Fruit fly (Drosophila melanogaster) whole organism, embryonic: Measurements from ENCODE around the gene Dic4.

Experiments used
- Adf1 ChIP-seq: fragments of 200-800 bp; sonication (Bioruptor generic); IDR thresholded peaks from 2 replicates; pipeline ENCODE4 v1.3.6; 2022; ENCODE audit warnings: missing biosample characterization, missing genetic modification characterization
- CG10147 ChIP-seq: fragments of 200-800 bp; sonication (Bioruptor generic); optimal IDR thresholded peaks from 2 replicates; lab custom pipeline; 2019; ENCODE audit warnings: missing biosample characterization, mild to moderate bottlenecking, missing genetic modification characterization, moderate library complexity
- CG10209 ChIP-seq: fragments of 200-800 bp; sonication (Bioruptor generic); optimal IDR thresholded peaks from 3 replicates; lab custom pipeline; 2017; ENCODE audit warnings: missing biosample characterization, mild to moderate bottlenecking, missing genetic modification characterization, missing genetic modification reagents
- CG10321 ChIP-seq: fragments of 200-800 bp; sonication (Bioruptor generic); IDR thresholded peaks from 2 replicates; pipeline ENCODE4 v1.3.6; 2022; ENCODE audit warnings: missing biosample characterization, missing genetic modification characterization
- CG11456 ChIP-seq: fragments of 200-800 bp; sonication (Bioruptor generic); IDR thresholded peaks from 3 replicates; pipeline ENCODE4 v1.3.6; 2022; ENCODE audit warnings: missing biosample characterization, missing genetic modification characterization
- CG13424 ChIP-seq: fragments of 200-800 bp; sonication (Bioruptor generic); optimal IDR thresholded peaks from 2 replicates; lab custom pipeline; 2019; ENCODE audit warnings: missing biosample characterization, mild to moderate bottlenecking, missing genetic modification characterization, moderate library complexity
- CG13624 ChIP-seq: fragments of 200-800 bp; sonication (Bioruptor generic); optimal IDR thresholded peaks from 2 replicates; lab custom pipeline; 2016; ENCODE audit warnings: missing biosample characterization, missing genetic modification characterization
- CG14441 ChIP-seq: fragments of 200-800 bp; sonication (Bioruptor generic); IDR thresholded peaks from 2 replicates; pipeline ENCODE4 v1.3.6; 2022; ENCODE audit warnings: missing biosample characterization, missing genetic modification characterization
- CG1603 ChIP-seq: fragments of 200-800 bp; sonication (Bioruptor generic); optimal IDR thresholded peaks from 2 replicates; lab custom pipeline; 2019; ENCODE audit warnings: missing biosample characterization, mild to moderate bottlenecking, missing genetic modification characterization, moderate library complexity
- CG17361 ChIP-seq: fragments of 200-800 bp; sonication (Bioruptor generic); IDR thresholded peaks from 3 replicates; pipeline ENCODE4 v1.3.6; 2022; ENCODE audit warnings: missing biosample characterization, missing genetic modification characterization
- CG18262 ChIP-seq: fragments of 200-800 bp; optimal IDR thresholded peaks from 3 replicates; lab custom pipeline; 2019; ENCODE audit warnings: missing biosample characterization, mild to moderate bottlenecking, missing genetic modification characterization, moderate library complexity
- CG2116 ChIP-seq: fragments of 200-800 bp; sonication (Bioruptor generic); optimal IDR thresholded peaks from 3 replicates; lab custom pipeline; 2018; ENCODE audit warnings: missing biosample characterization, mild to moderate bottlenecking, missing genetic modification characterization
- CG2712 ChIP-seq: fragments of 200-800 bp; optimal IDR thresholded peaks from 3 replicates; lab custom pipeline; 2019; ENCODE audit warnings: missing biosample characterization, mild to moderate bottlenecking, missing genetic modification characterization, moderate library complexity
- CG30431 ChIP-seq: fragments of 200-800 bp; sonication (Bioruptor generic); optimal IDR thresholded peaks from 2 replicates; lab custom pipeline; 2017; ENCODE audit warnings: missing biosample characterization, missing genetic modification characterization
- CG42726 ChIP-seq: fragments of 200-800 bp; sonication (Bioruptor generic); IDR thresholded peaks from 2 replicates; pipeline ENCODE4 v1.3.6; 2022; ENCODE audit warnings: missing biosample characterization, missing genetic modification characterization; ENCODE audit not compliant: partially characterized antibody
- CG4617 ChIP-seq: fragments of 200-800 bp; sonication (Bioruptor generic); optimal IDR thresholded peaks from 3 replicates; lab custom pipeline; 2016; ENCODE audit warnings: missing biosample characterization, missing genetic modification characterization, borderline replicate concordance
- CG6683 ChIP-seq: fragments of 200-800 bp; sonication (Bioruptor generic); optimal IDR thresholded peaks from 2 replicates; lab custom pipeline; 2017; ENCODE audit warnings: missing biosample characterization, mild to moderate bottlenecking, missing genetic modification characterization, missing genetic modification reagents
- CG8290 ChIP-seq, 3 experiments: fragments of 200-800 bp; sonication (Bioruptor generic); optimal IDR thresholded peaks; 2 replicates each; lab custom pipeline; 2016 to 2019; ENCODE audit warnings: missing biosample characterization in 3 of 3, missing genetic modification characterization in 3 of 3, mild to moderate bottlenecking in 2 of 3, moderate library complexity in 1 of 3
- CG9797 ChIP-seq: fragments of 200-800 bp; sonication (Bioruptor generic); optimal IDR thresholded peaks from 3 replicates; lab custom pipeline; 2018; ENCODE audit warnings: missing biosample characterization, mild to moderate bottlenecking, missing genetic modification characterization
- CTCF ChIP-seq: fragments of 200-800 bp; sonication (Bioruptor generic); optimal IDR thresholded peaks from 2 replicates; lab custom pipeline; 2017; ENCODE audit warnings: missing biosample characterization, mild to moderate bottlenecking, missing genetic modification characterization, moderate library complexity
- Dp ChIP-seq: fragments of 200-800 bp; sonication (Bioruptor generic); optimal IDR thresholded peaks from 2 replicates; lab custom pipeline; 2018; ENCODE audit warnings: missing biosample characterization, mild to moderate bottlenecking, missing genetic modification characterization, moderate library complexity
- Ets65A ChIP-seq: fragments of 200-800 bp; sonication (Bioruptor generic); peaks from one replicate; lab custom pipeline; 2016; ENCODE audit warnings: missing biosample characterization, missing genetic modification characterization
- Fer2 ChIP-seq: fragments of 200-800 bp; sonication (Bioruptor generic); optimal IDR thresholded peaks from 2 replicates; lab custom pipeline; 2018; ENCODE audit warnings: missing biosample characterization, mild to moderate bottlenecking, missing genetic modification characterization, moderate library complexity
- H15 ChIP-seq: fragments of 200-800 bp; sonication (Bioruptor generic); IDR thresholded peaks from 3 replicates; pipeline ENCODE4 v1.3.6; 2022; ENCODE audit warnings: missing biosample characterization, missing genetic modification characterization
- Jarid2 ChIP-seq: fragments of 200-800 bp; sonication (Bioruptor generic); optimal IDR thresholded peaks from 3 replicates; lab custom pipeline; 2017; ENCODE audit warnings: mild to moderate bottlenecking, missing biosample characterization, missing genetic modification reagents, missing genetic modification characterization
- MBD-R2 ChIP-seq: fragments of 200-800 bp; sonication (Bioruptor generic); IDR thresholded peaks from 2 replicates; pipeline ENCODE4 v1.3.6; 2022; ENCODE audit warnings: missing biosample characterization, missing genetic modification characterization
- Ravus ChIP-seq: fragments of 200-800 bp; sonication (Bioruptor generic); IDR thresholded peaks from 2 replicates; pipeline ENCODE4 v1.3.6; 2022; ENCODE audit warnings: missing biosample characterization, missing genetic modification characterization
- Xbp1 ChIP-seq: fragments of 200-800 bp; sonication (Bioruptor generic); optimal IDR thresholded peaks from 3 replicates; lab custom pipeline; 2016; ENCODE audit warnings: missing biosample characterization, mild to moderate bottlenecking, missing genetic modification characterization
- ab ChIP-seq: fragments of 200-800 bp; sonication (Bioruptor generic); optimal IDR thresholded peaks from 2 replicates; lab custom pipeline; 2016; ENCODE audit warnings: missing biosample characterization, missing genetic modification characterization
- amos ChIP-seq: fragments of 200-800 bp; sonication (Bioruptor generic); IDR thresholded peaks from 2 replicates; pipeline ENCODE4 v1.3.6; 2022; ENCODE audit warnings: missing biosample characterization, missing genetic modification characterization; ENCODE audit not compliant: partially characterized antibody
- ara ChIP-seq: fragments of 200-800 bp; sonication (Bioruptor generic); IDR thresholded peaks from 2 replicates; pipeline ENCODE4 v1.3.6; 2022; ENCODE audit warnings: missing biosample characterization, missing genetic modification characterization
- bbx ChIP-seq: fragments of 200-800 bp; sonication (Bioruptor generic); IDR thresholded peaks from 2 replicates; pipeline ENCODE4 v1.3.6; 2022; ENCODE audit warnings: missing biosample characterization, missing genetic modification characterization; ENCODE audit not compliant: partially characterized antibody
- chinmo ChIP-seq: fragments of 200-800 bp; sonication (Bioruptor generic); IDR thresholded peaks from 4 replicates; pipeline ENCODE4 v1.3.6; 2022; ENCODE audit warnings: missing biosample characterization, missing genetic modification characterization; ENCODE audit not compliant: partially characterized antibody
- dm ChIP-seq: fragments of 200-800 bp; sonication (Bioruptor generic); optimal IDR thresholded peaks from 3 replicates; lab custom pipeline; 2016; ENCODE audit warnings: missing biosample characterization, missing genetic modification characterization
- dmrt11E ChIP-seq: fragments of 200-800 bp; sonication (Bioruptor generic); optimal IDR thresholded peaks from 3 replicates; lab custom pipeline; 2018; ENCODE audit warnings: missing biosample characterization, mild to moderate bottlenecking, missing genetic modification characterization, moderate library complexity
- h ChIP-seq: fragments of >200 bp; optimal IDR thresholded peaks from 2 replicates; lab custom pipeline; 2017
- kay ChIP-seq: fragments of 200-800 bp; sonication (Bioruptor generic); optimal IDR thresholded peaks from 2 replicates; lab custom pipeline; 2016; ENCODE audit warnings: missing biosample characterization, missing genetic modification characterization
- lbe ChIP-seq: fragments of 200-800 bp; sonication (Bioruptor generic); optimal IDR thresholded peaks from 2 replicates; lab custom pipeline; 2016; ENCODE audit warnings: missing biosample characterization, mild to moderate bottlenecking, missing genetic modification characterization
- nmo ChIP-seq: fragments of 200-800 bp; sonication (Bioruptor generic); optimal IDR thresholded peaks from 2 replicates; lab custom pipeline; 2018; ENCODE audit warnings: missing biosample characterization, mild to moderate bottlenecking, missing genetic modification characterization, moderate library complexity
- pfk ChIP-seq: fragments of 200-800 bp; sonication (Bioruptor generic); optimal IDR thresholded peaks from 2 replicates; lab custom pipeline; 2018; ENCODE audit warnings: missing biosample characterization, mild to moderate bottlenecking, missing genetic modification characterization, moderate library complexity
- pho ChIP-seq: fragments of 200-800 bp; sonication (Bioruptor generic); optimal IDR thresholded peaks from 2 replicates; lab custom pipeline; 2016; ENCODE audit warnings: missing biosample characterization, missing genetic modification characterization
- stc ChIP-seq: fragments of 200-800 bp; sonication (Bioruptor generic); IDR thresholded peaks from 2 replicates; pipeline ENCODE4 v1.3.6; 2022; ENCODE audit warnings: missing biosample characterization, missing genetic modification characterization
- sug ChIP-seq: fragments of 200-800 bp; optimal IDR thresholded peaks from 2 replicates; lab custom pipeline; 2019; ENCODE audit warnings: missing biosample characterization, mild to moderate bottlenecking, missing genetic modification characterization, moderate library complexity
- tin ChIP-seq: fragments of 200-800 bp; sonication (Bioruptor generic); optimal IDR thresholded peaks from 3 replicates; lab custom pipeline; 2016; ENCODE audit warnings: missing biosample characterization, missing genetic modification characterization
- tll ChIP-seq, 2 experiments: fragments of 200-800 bp in 1 of 2; fragments of >200 bp in 1 of 2; sonication (Bioruptor generic) in 1 of 2; optimal IDR thresholded peaks; 2 replicates each; lab custom pipeline; 2017 to 2019; ENCODE audit warnings: missing biosample characterization in 2 of 2, missing genetic modification characterization in 2 of 2, mild to moderate bottlenecking in 1 of 2, moderate library complexity in 1 of 2
- tna ChIP-seq: fragments of 200-800 bp; sonication (Bioruptor generic); IDR thresholded peaks from 2 replicates; pipeline ENCODE4 v1.3.6; 2022; ENCODE audit warnings: missing biosample characterization, missing genetic modification characterization; ENCODE audit not compliant: partially characterized antibody
- tx ChIP-seq: fragments of 200-800 bp; sonication (Bioruptor generic); optimal IDR thresholded peaks from 2 replicates; lab custom pipeline; 2016; ENCODE audit warnings: missing biosample characterization, missing genetic modification characterization
- unc-4 ChIP-seq: fragments of 200-800 bp; sonication (Bioruptor generic); IDR thresholded peaks from 2 replicates; pipeline ENCODE4 v1.3.6; 2022; ENCODE audit warnings: missing biosample characterization, missing genetic modification characterization; ENCODE audit not compliant: partially characterized antibody
- vfl ChIP-seq: fragments of 200-800 bp; sonication (Bioruptor generic); optimal IDR thresholded peaks from 2 replicates; lab custom pipeline; 2016; ENCODE audit warnings: missing biosample characterization, missing genetic modification characterization

The Dic4 gene

dm6 chr3L:18672986-18673633 lies 25.1 kb downstream of the Dic4 start, which contains the start of gene Capr (continued):
- TF ChIP-seq CG42726 (GFP tag; lab: Robert Waterston, UW) (peak; percentile 100), CG14441 (GFP tag; lab: Robert Waterston, UW) (no peak), CG18262 (tag; lab: Kevin White, UChicago) (peak; percentile 35), Adf1 (GFP tag; lab: Robert Waterston, UW) (peak; percentile 65), CG10147 (no peak), CG1603 (tag; lab: Kevin White, UChicago) (peak; percentile 83), lbe (GFP tag; lab: Kevin White, UChicago) (peak; percentile 54), CG11456 (GFP tag; lab: Robert Waterston, UW) (0 out of 3 replicates have a peak, but pooled peaks have one; percentile 25), ab (no peak), CG10209 (GFP tag; lab: Kevin White, UChicago) (no peak), Fer2 (tag; lab: Kevin White, UChicago) (no peak), CG17361 (GFP tag; lab: Robert Waterston, UW) (0 out of 3 replicates have a peak, but pooled peaks have one; percentile 18), tx (GFP tag; lab: Kevin White, UChicago) (no peak), unc-4 (GFP tag; lab: Robert Waterston, UW) (peak; percentile 99), vfl (GFP tag; lab: Kevin White, UChicago) (peak; percentile 27), CG9797 (GFP tag; lab: Kevin White, UChicago) (peak; percentile 51), nmo (peak; percentile 55), tna (GFP tag; lab: Robert Waterston, UW) (peak; percentile 100), amos (peak; percentile 100), Xbp1 (GFP tag; lab: Kevin White, UChicago) (peak; percentile 41), H15 (GFP tag; lab: Robert Waterston, UW) (no peak), CG2116 (peak; percentile 93), pho (GFP tag; lab: Kevin White, UChicago) (peak; percentile 43), tin (peak; percentile 21), CG13624 (GFP tag; lab: Kevin White, UChicago) (peak; percentile 66), Jarid2 (GFP tag; lab: Kevin White, UChicago) (peak; percentile 33), Ets65A (GFP tag; lab: Kevin White, UChicago) (peak; percentile 62), Dp (peak; percentile 78), CG10321 (GFP tag; lab: Robert Waterston, UW) (no peak), CG30431 (GFP tag; lab: Kevin White, UChicago) (no peak), CG6683 (GFP tag; lab: Kevin White, UChicago) (no peak), MBD-R2 (GFP tag; lab: Robert Waterston, UW) (peak; percentile 83), dm (peak; percentile 79), tll (GFP tag; optimal IDR thresholded peaks at IDR 0.05; lab: Kevin White, UChicago) (peak in 1 of 2 experiments; percentile 22), CG4617 (GFP tag; lab: Kevin White, UChicago) (peak; percentile 37), CG13424 (tag; lab: Kevin White, UChicago) (peak; percentile 2), pfk (peak; percentile 1), CG8290 (GFP tag; optimal IDR thresholded peaks at IDR 0.05; lab: Kevin White, UChicago) (peak; percentile 10), CG8290 (tag; optimal IDR thresholded peaks at IDR 0.05; lab: Kevin White, UChicago) (peak; percentile 55 to 79), CTCF (GFP tag; lab: Kevin White, UChicago) (peak; percentile 44), Ravus (no peak), dmrt11E (tag; lab: Kevin White, UChicago) (no peak), CG2712 (tag; lab: Kevin White, UChicago) (peak; percentile 54), kay (no peak), bbx (GFP tag; lab: Robert Waterston, UW) (peak; percentile 100), sug (tag; lab: Kevin White, UChicago) (peak; percentile 34), chinmo (GFP tag; lab: Robert Waterston, UW) (peak; percentile 100), ara (GFP tag; lab: Robert Waterston, UW) (no peak), h (lab: Kevin White, UChicago) (no peak), stc (GFP tag; lab: Robert Waterston, UW) (no peak)
